Worm (Caenorhabditis elegans): ENCODE results near the gene srh-149.

DNA sequence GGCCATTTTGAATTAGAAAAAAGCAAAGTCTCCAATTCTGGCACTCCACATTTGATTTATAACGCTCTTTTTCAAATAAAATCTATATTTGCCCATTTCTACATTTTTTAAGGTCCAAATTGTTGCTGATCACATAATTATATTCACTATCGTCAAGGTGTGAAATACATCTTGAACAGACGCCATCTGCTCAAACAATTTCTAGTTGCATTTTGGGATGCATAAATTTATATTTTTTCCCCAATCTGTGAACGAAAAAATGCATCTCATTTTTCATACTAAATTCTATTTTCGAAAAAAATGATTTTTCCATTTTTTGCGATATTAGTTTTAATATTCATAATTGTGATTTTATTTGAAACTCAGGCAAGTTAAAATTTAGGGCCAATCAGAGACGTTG, 47.7 kb downstream of the srh-149 start, which contains the start of gene T26E4.7:
- no peak for TF ChIP-seq F49E8.2 (tag; optimal IDR thresholded peaks at IDR 0.05; ENCODE audit: borderline replicate concordance)
- no peak for TF ChIP-seq vab-7 (GFP tag; IDR thresholded peaks at IDR 0.05)
- TF ChIP-seq nhr-76 (tag; optimal IDR thresholded peaks at IDR 0.05) = no peak
- no peak for TF ChIP-seq ces-1 (GFP tag; optimal IDR thresholded peaks at IDR 0.05)
- TF ChIP-seq spr-1 (tag; optimal IDR thresholded peaks at IDR 0.05) = no peak
- TF ChIP-seq jun-1 (tag; optimal IDR thresholded peaks at IDR 0.05) = no peak
- TF ChIP-seq mxl-3 (GFP tag; optimal IDR thresholded peaks at IDR 0.05) = no peak
- no peak for TF ChIP-seq fos-1 (tag; optimal IDR thresholded peaks at IDR 0.05)
- TF ChIP-seq lin-13 (GFP tag; optimal IDR thresholded peaks at IDR 0.05) = no peak
- TF ChIP-seq nhr-11 (tag; optimal IDR thresholded peaks at IDR 0.05) = no peak
- no peak for TF ChIP-seq nhr-237 (tag; optimal IDR thresholded peaks at IDR 0.05)
- no peak for TF ChIP-seq unc-130 (GFP tag; optimal IDR thresholded peaks at IDR 0.05)

Data from whole organism, L4 larva.